Worm (Caenorhabditis elegans): Measurements from ENCODE around the gene nphp-2.

ce11 chrV:1928473-1928872 is 32.9 kb downstream of the nphp-2 start:
- no peak for TF ChIP-seq nhr-10 (tag; optimal IDR thresholded peaks at IDR 0.05)
- no peak for TF ChIP-seq ama-1 (optimal IDR thresholded peaks at IDR 0.05)
- TF ChIP-seq dpl-1 (GFP tag; optimal IDR thresholded peaks at IDR 0.05): no peak
- TF ChIP-seq fos-1 (tag; optimal IDR thresholded peaks at IDR 0.05): no peak
- no peak for TF ChIP-seq lin-39 (tag; optimal IDR thresholded peaks at IDR 0.05)
- TF ChIP-seq mdl-1 (tag; optimal IDR thresholded peaks at IDR 0.05): no peak
- no peak for TF ChIP-seq egl-27 (tag; optimal IDR thresholded peaks at IDR 0.05)
